Worm (Caenorhabditis elegans) whole organism, young adult: ENCODE measurements around the gene srh-154.

Experiments
- Y53F4B.3 ChIP-seq: fragments of 200-800 bp; sonication (Bioruptor generic); IDR thresholded peaks from 2 replicates; pipeline ENCODE4 v1.3.6; 2022; ENCODE audit warnings: missing genetic modification reagents, missing genetic modification characterization, missing compliant biosample characterization
- Y56A3A.18 ChIP-seq: fragments of 200-800 bp; sonication (Bioruptor generic); IDR thresholded peaks from 2 replicates; pipeline ENCODE4 v1.3.6; 2022; ENCODE audit warnings: missing genetic modification reagents, missing genetic modification characterization, missing compliant biosample characterization
- egl-18 ChIP-seq: fragments of 200-800 bp; sonication (Bioruptor generic); IDR thresholded peaks from 2 replicates; pipeline ENCODE4 v1.3.6; 2022; ENCODE audit warnings: missing genetic modification reagents, missing genetic modification characterization, missing compliant biosample characterization
- fkh-3 ChIP-seq: sonication (generic microtip); optimal IDR thresholded peaks from 2 replicates; lab custom pipeline; 2016; ENCODE audit warnings: mild to moderate bottlenecking, missing genetic modification characterization, missing compliant biosample characterization
- lag-1 ChIP-seq: fragments of 200-800 bp; sonication (Bioruptor generic); IDR thresholded peaks from 2 replicates; pipeline ENCODE4 v1.3.6; 2022; ENCODE audit warnings: missing genetic modification reagents, missing genetic modification characterization, missing compliant biosample characterization
- lin-35 ChIP-seq, 3 experiments: fragments of 150-350 bp in 2 of 3; sonication (generic microtip) in 1 of 3; optimal IDR thresholded peaks; 2 replicates each; lab custom pipeline; 2014 to 2018; ENCODE audit warnings: missing biosample characterization in 3 of 3, missing genetic modification characterization in 3 of 3, missing genetic modification reagents in 3 of 3
- madf-6 ChIP-seq: fragments of 200-800 bp; sonication (Bioruptor generic); IDR thresholded peaks from 2 replicates; pipeline ENCODE4 v1.3.6; 2022; ENCODE audit warnings: missing genetic modification reagents, missing genetic modification characterization, missing compliant biosample characterization
- sea-2 ChIP-seq: fragments of 200-800 bp; sonication (Bioruptor generic); IDR thresholded peaks from 2 replicates; pipeline ENCODE4 v1.3.6; 2022; ENCODE audit warnings: missing genetic modification characterization, missing compliant biosample characterization
- unc-130 ChIP-seq: sonication (generic microtip); optimal IDR thresholded peaks from 2 replicates; lab custom pipeline; 2016; ENCODE audit warnings: missing genetic modification reagents, missing genetic modification characterization, missing compliant biosample characterization
- unc-62 ChIP-seq: fragments of 150-350 bp; optimal IDR thresholded peaks from 2 replicates; lab custom pipeline; 2014; ENCODE audit warnings: missing biosample characterization, missing genetic modification reagents, missing genetic modification characterization
- ztf-25 ChIP-seq: fragments of 200-800 bp; sonication (Bioruptor generic); IDR thresholded peaks from 2 replicates; pipeline ENCODE4 v1.3.6; 2022; ENCODE audit warnings: missing genetic modification reagents, missing genetic modification characterization, missing compliant biosample characterization
- ztf-6 ChIP-seq: fragments of 200-800 bp; sonication (Bioruptor generic); IDR thresholded peaks from 2 replicates; pipeline ENCODE4 v1.3.6; 2022; ENCODE audit warnings: missing genetic modification reagents, missing genetic modification characterization, missing compliant biosample characterization

ce11 chrV:17439406-17439805, at the start of gene srh-154:
- no peak for TF ChIP-seq Y53F4B.3
- no peak for TF ChIP-seq lin-35 (GFP tag; optimal IDR thresholded peaks at IDR 0.05; lab: Kevin White, UChicago)
- no peak for TF ChIP-seq Y56A3A.18
- TF ChIP-seq ztf-25, result no peak
- no peak for TF ChIP-seq lag-1
- TF ChIP-seq fkh-3, result no peak
- no peak for TF ChIP-seq unc-130 (GFP tag; lab: Kevin White, UChicago)
- no peak for TF ChIP-seq sea-2 (GFP tag; lab: Robert Waterston, UW)
- no peak for TF ChIP-seq unc-62
- TF ChIP-seq egl-18 (GFP tag; lab: Robert Waterston, UW), result no peak
- no peak for TF ChIP-seq ztf-6 (GFP tag; lab: Robert Waterston, UW)
- no peak for TF ChIP-seq madf-6
